Fruit fly (Drosophila melanogaster) whole organism, embryonic: ENCODE measurements around the gene CG33298.

Experiments used
- BEAF-32 ChIP-seq: fragments of 200-800 bp; sonication (Bioruptor generic); optimal IDR thresholded peaks from 3 replicates; lab custom pipeline; 2017; ENCODE audit warnings: missing biosample characterization, missing genetic modification characterization, mild to moderate bottlenecking, moderate library complexity, missing genetic modification reagents
- Bteb2 ChIP-seq: fragments of 200-800 bp; sonication (Bioruptor generic); optimal IDR thresholded peaks from 2 replicates; lab custom pipeline; 2016; ENCODE audit warnings: missing biosample characterization, missing genetic modification characterization
- CG1024 ChIP-seq: fragments of 200-800 bp; sonication (Bioruptor generic); IDR thresholded peaks from 2 replicates; pipeline ENCODE4 v1.3.6; 2022; ENCODE audit warnings: missing biosample characterization, missing genetic modification characterization
- CG1233 ChIP-seq: fragments of 200-800 bp; sonication (Bioruptor generic); optimal IDR thresholded peaks from 4 replicates; lab custom pipeline; 2018; ENCODE audit warnings: missing biosample characterization, mild to moderate bottlenecking, missing genetic modification characterization
- CG12391 ChIP-seq: fragments of 200-800 bp; sonication (Bioruptor generic); optimal IDR thresholded peaks from 3 replicates; lab custom pipeline; 2018; ENCODE audit warnings: missing biosample characterization, mild to moderate bottlenecking, missing genetic modification characterization, moderate library complexity
- CG12659 ChIP-seq: fragments of 200-800 bp; sonication (Bioruptor generic); optimal IDR thresholded peaks from 3 replicates; lab custom pipeline; 2017; ENCODE audit warnings: mild to moderate bottlenecking, missing biosample characterization, missing genetic modification reagents, missing genetic modification characterization
- CG13296 ChIP-seq: fragments of 200-800 bp; sonication (Bioruptor generic); optimal IDR thresholded peaks from 3 replicates; lab custom pipeline; 2018; ENCODE audit warnings: missing biosample characterization, mild to moderate bottlenecking, missing genetic modification characterization
- CG17186 ChIP-seq: fragments of 200-800 bp; sonication (Bioruptor generic); optimal IDR thresholded peaks from 3 replicates; lab custom pipeline; 2017; ENCODE audit warnings: missing biosample characterization, missing genetic modification reagents, missing genetic modification characterization
- CG17802 ChIP-seq: fragments of 200-800 bp; sonication (Bioruptor generic); optimal IDR thresholded peaks from 2 replicates; lab custom pipeline; 2018; ENCODE audit warnings: missing biosample characterization, mild to moderate bottlenecking, missing genetic modification characterization, moderate library complexity
- CG4360 ChIP-seq: fragments of 200-800 bp; sonication (Bioruptor generic); IDR thresholded peaks from 2 replicates; pipeline ENCODE4 v1.3.6; 2022; ENCODE audit warnings: missing biosample characterization, missing genetic modification characterization
- CG43689 ChIP-seq: fragments of 200-800 bp; sonication (Bioruptor generic); IDR thresholded peaks from 2 replicates; pipeline ENCODE4 v1.3.6; 2022; ENCODE audit warnings: missing biosample characterization, missing genetic modification characterization
- CG6654 ChIP-seq: fragments of 200-800 bp; sonication (Bioruptor generic); optimal IDR thresholded peaks from 2 replicates; lab custom pipeline; 2017; ENCODE audit warnings: missing biosample characterization, mild to moderate bottlenecking, missing genetic modification characterization
- CG6813 ChIP-seq: fragments of 200-800 bp; sonication (Bioruptor generic); optimal IDR thresholded peaks from 2 replicates; lab custom pipeline; 2017; ENCODE audit warnings: missing biosample characterization, missing genetic modification characterization, mild to moderate bottlenecking, moderate library complexity, missing genetic modification reagents
- CG7271 ChIP-seq: fragments of 200-800 bp; sonication (Bioruptor generic); optimal IDR thresholded peaks from 2 replicates; lab custom pipeline; 2018; ENCODE audit warnings: missing biosample characterization, mild to moderate bottlenecking, missing genetic modification characterization, moderate library complexity
- D19B ChIP-seq: fragments of 200-800 bp; sonication (Bioruptor generic); optimal IDR thresholded peaks from 2 replicates; lab custom pipeline; 2017; ENCODE audit warnings: missing biosample characterization, mild to moderate bottlenecking, missing genetic modification characterization
- E2f2 ChIP-seq: fragments of 200-800 bp; sonication (Bioruptor generic); IDR thresholded peaks from 2 replicates; pipeline ENCODE4 v1.3.6; 2022; ENCODE audit warnings: missing biosample characterization, missing genetic modification characterization
- Ets65A ChIP-seq: fragments of 200-800 bp; sonication (Bioruptor generic); peaks from one replicate; lab custom pipeline; 2016; ENCODE audit warnings: missing biosample characterization, missing genetic modification characterization
- Fer3 ChIP-seq: fragments of 200-800 bp; sonication (Bioruptor generic); optimal IDR thresholded peaks from 2 replicates; lab custom pipeline; 2018; ENCODE audit warnings: missing biosample characterization, mild to moderate bottlenecking, missing genetic modification characterization, moderate library complexity
- HLH3B ChIP-seq: fragments of 200-800 bp; sonication (Bioruptor generic); IDR thresholded peaks from 2 replicates; pipeline ENCODE4 v1.3.6; 2022; ENCODE audit warnings: missing biosample characterization, missing genetic modification characterization
- MESR4 ChIP-seq: fragments of 200-800 bp; sonication (Bioruptor generic); optimal IDR thresholded peaks from 2 replicates; lab custom pipeline; 2018; ENCODE audit warnings: missing biosample characterization, mild to moderate bottlenecking, missing genetic modification characterization, moderate library complexity
- Mes4 ChIP-seq: fragments of 200-800 bp; sonication (Bioruptor generic); optimal IDR thresholded peaks from 2 replicates; lab custom pipeline; 2016; ENCODE audit warnings: missing biosample characterization, missing genetic modification characterization
- Ravus ChIP-seq: fragments of 200-800 bp; sonication (Bioruptor generic); IDR thresholded peaks from 2 replicates; pipeline ENCODE4 v1.3.6; 2022; ENCODE audit warnings: missing biosample characterization, missing genetic modification characterization
- Sry-β ChIP-seq: fragments of 200-800 bp; sonication (Bioruptor generic); optimal IDR thresholded peaks from 2 replicates; lab custom pipeline; 2018; ENCODE audit warnings: missing biosample characterization, mild to moderate bottlenecking, missing genetic modification characterization, moderate library complexity
- amos ChIP-seq: fragments of 200-800 bp; sonication (Bioruptor generic); IDR thresholded peaks from 2 replicates; pipeline ENCODE4 v1.3.6; 2022; ENCODE audit warnings: missing biosample characterization, missing genetic modification characterization; ENCODE audit not compliant: partially characterized antibody
- aop ChIP-seq: fragments of 200-800 bp; sonication (Bioruptor generic); IDR thresholded peaks from 2 replicates; pipeline ENCODE4 v1.3.6; 2022; ENCODE audit warnings: missing biosample characterization, missing genetic modification characterization
- bcd ChIP-seq: fragments of 200-800 bp; sonication (Bioruptor generic); optimal IDR thresholded peaks from 2 replicates; lab custom pipeline; 2017; ENCODE audit warnings: missing biosample characterization, mild to moderate bottlenecking, missing genetic modification characterization
- bigmax ChIP-seq: fragments of 200-800 bp; sonication (Bioruptor generic); optimal IDR thresholded peaks from 2 replicates; lab custom pipeline; 2018; ENCODE audit warnings: missing biosample characterization, mild to moderate bottlenecking, missing genetic modification characterization
- br ChIP-seq: fragments of >200 bp; optimal IDR thresholded peaks from 2 replicates; lab custom pipeline; 2017
- caup ChIP-seq: fragments of 200-800 bp; sonication (Bioruptor generic); optimal IDR thresholded peaks from 3 replicates; lab custom pipeline; 2017; ENCODE audit warnings: missing biosample characterization, mild to moderate bottlenecking, missing genetic modification characterization, moderate library complexity; ENCODE audit not compliant: severe bottlenecking
- chn ChIP-seq: fragments of 200-800 bp; sonication (Bioruptor generic); optimal IDR thresholded peaks from 2 replicates; lab custom pipeline; 2016; ENCODE audit warnings: missing biosample characterization, missing genetic modification characterization
- corto ChIP-seq: fragments of 200-800 bp; sonication (Bioruptor generic); optimal IDR thresholded peaks from 2 replicates; lab custom pipeline; 2016; ENCODE audit warnings: missing biosample characterization, mild to moderate bottlenecking, missing genetic modification characterization, moderate library complexity
- crp ChIP-seq, 2 experiments: fragments of 200-800 bp; sonication (Bioruptor generic); optimal IDR thresholded peaks; 2 replicates in 1 of 2; 3 replicates in 1 of 2; lab custom pipeline; 2017; ENCODE audit warnings: missing biosample characterization in 2 of 2, missing genetic modification characterization in 2 of 2, mild to moderate bottlenecking in 1 of 2, moderate library complexity in 1 of 2
- da ChIP-seq: fragments of 200-800 bp; sonication (Bioruptor generic); optimal IDR thresholded peaks from 2 replicates; lab custom pipeline; 2016; ENCODE audit warnings: missing biosample characterization, missing genetic modification characterization
- fd64A ChIP-seq: fragments of 200-800 bp; sonication (Bioruptor generic); optimal IDR thresholded peaks from 3 replicates; lab custom pipeline; 2018; ENCODE audit warnings: missing biosample characterization, mild to moderate bottlenecking, missing genetic modification characterization
- gsb ChIP-seq: fragments of 200-800 bp; sonication (Bioruptor generic); IDR thresholded peaks from 2 replicates; pipeline ENCODE4 v1.3.6; 2022; ENCODE audit warnings: missing biosample characterization, missing genetic modification characterization
- insv ChIP-seq, 2 experiments: fragments of 200-800 bp; sonication (Bioruptor generic); optimal IDR thresholded peaks; 3 replicates each; lab custom pipeline; 2016 to 2018; ENCODE audit warnings: missing biosample characterization in 2 of 2, missing genetic modification characterization in 2 of 2
- kni ChIP-seq: fragments of 200-800 bp; sonication (Bioruptor generic); optimal IDR thresholded peaks from 3 replicates; lab custom pipeline; 2017; ENCODE audit warnings: mild to moderate bottlenecking, missing biosample characterization, missing genetic modification reagents, missing genetic modification characterization
- mam ChIP-seq: fragments of 200-800 bp; sonication (Bioruptor generic); optimal IDR thresholded peaks from 3 replicates; lab custom pipeline; 2016; ENCODE audit warnings: missing biosample characterization, missing genetic modification characterization
- nerfin-1 ChIP-seq: fragments of 200-800 bp; sonication (Bioruptor generic); optimal IDR thresholded peaks from 3 replicates; lab custom pipeline; 2019; ENCODE audit warnings: missing biosample characterization, mild to moderate bottlenecking, missing genetic modification characterization, moderate library complexity
- pan ChIP-seq, 4 experiments: fragments of >200 bp in 3 of 4; fragments of 200-800 bp in 1 of 4; sonication (Bioruptor generic) in 1 of 4; optimal IDR thresholded peaks in 3 of 4; IDR thresholded peaks in 1 of 4; 2 replicates each; pipeline versions ENCODE4 v1.3.6 to Lab custom; 2017 to 2022; ENCODE audit warnings: missing biosample characterization in 2 of 4, missing genetic modification characterization in 2 of 4, mixed read lengths in 1 of 4
- peb ChIP-seq: fragments of 200-800 bp; sonication (Bioruptor generic); IDR thresholded peaks from 2 replicates; pipeline ENCODE4 v1.3.6; 2022; ENCODE audit warnings: missing biosample characterization, missing genetic modification characterization
- ranshi ChIP-seq: fragments of 200-800 bp; sonication (Bioruptor generic); IDR thresholded peaks from 2 replicates; pipeline ENCODE4 v1.3.6; 2022; ENCODE audit warnings: missing biosample characterization, missing genetic modification characterization
- rib ChIP-seq: fragments of 200-800 bp; sonication (Bioruptor generic); IDR thresholded peaks from 2 replicates; pipeline ENCODE4 v1.3.6; 2022; ENCODE audit warnings: missing biosample characterization, missing genetic modification characterization
- so ChIP-seq: fragments of 200-800 bp; sonication (Bioruptor generic); IDR thresholded peaks from 3 replicates; pipeline ENCODE4 v1.3.6; 2022; ENCODE audit warnings: missing biosample characterization, missing genetic modification characterization
- stc ChIP-seq: fragments of 200-800 bp; sonication (Bioruptor generic); IDR thresholded peaks from 2 replicates; pipeline ENCODE4 v1.3.6; 2022; ENCODE audit warnings: missing biosample characterization, missing genetic modification characterization
- twi ChIP-seq: fragments of 200-800 bp; optimal IDR thresholded peaks from 2 replicates; lab custom pipeline; 2019; ENCODE audit warnings: missing biosample characterization, mild to moderate bottlenecking, missing genetic modification characterization, moderate library complexity
- wdn ChIP-seq: fragments of 200-800 bp; sonication (Bioruptor generic); IDR thresholded peaks from 2 replicates; pipeline ENCODE4 v1.3.6; 2022; ENCODE audit warnings: missing biosample characterization, missing genetic modification characterization
- zen ChIP-seq: fragments of 200-800 bp; sonication (Bioruptor generic); optimal IDR thresholded peaks from 3 replicates; lab custom pipeline; 2018; ENCODE audit warnings: missing biosample characterization, mild to moderate bottlenecking, missing genetic modification characterization, moderate library complexity

Gene CG33298

DNA sequence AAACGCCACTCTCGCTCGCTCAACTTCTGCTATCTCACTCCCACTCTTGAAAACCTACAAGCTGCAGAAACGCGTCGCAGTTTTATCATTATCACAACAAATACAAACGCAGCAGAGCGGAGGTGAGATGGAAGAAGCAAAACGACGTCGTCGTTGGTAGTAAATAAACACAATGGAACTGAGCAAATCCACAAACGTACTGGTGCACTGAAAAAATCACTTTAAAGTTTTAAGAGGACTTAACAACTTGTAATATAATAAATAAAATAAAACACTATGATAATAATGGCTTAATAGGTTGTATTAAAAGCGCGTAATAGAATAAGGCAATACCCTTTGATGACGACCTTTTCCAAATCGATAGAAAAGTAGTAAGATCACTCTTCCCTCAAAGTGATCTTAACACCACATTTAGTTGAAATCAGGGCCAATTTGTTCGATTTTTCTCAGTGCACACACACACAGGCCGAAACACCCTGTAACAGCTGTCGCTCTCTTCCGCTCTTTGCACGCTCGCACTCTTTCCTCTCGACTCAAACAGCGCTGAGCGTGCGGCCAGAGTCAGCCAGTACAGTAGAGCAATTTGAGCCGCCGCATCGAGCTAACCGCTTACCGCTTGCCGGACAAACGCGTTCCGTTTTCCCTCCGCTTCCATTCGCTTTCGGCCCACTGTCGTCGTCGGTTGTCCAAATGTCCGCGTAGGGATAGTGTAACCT lies 45.9 kb upstream of the CG33298 start (continued):
- TF ChIP-seq nerfin-1 (tag; lab: Kevin White, UChicago) (peak; percentile 95), Fer3 (tag; lab: Kevin White, UChicago) (peak; percentile 87), wdn (GFP tag; lab: Robert Waterston, UW) (peak; percentile 92), CG17186 (GFP tag; lab: Kevin White, UChicago) (peak; percentile 71), bigmax (GFP tag; lab: Kevin White, UChicago) (no peak), zen (tag; lab: Kevin White, UChicago) (peak; percentile 96), CG7271 (tag; lab: Kevin White, UChicago) (peak; percentile 75), so (GFP tag; lab: Robert Waterston, UW) (peak; percentile 96; the same call in 2 of the 3 replicates), fd64A (GFP tag; lab: Kevin White, UChicago) (peak; percentile 83), BEAF-32 (GFP tag; lab: Kevin White, UChicago) (peak; percentile 29), Ravus (GFP tag; lab: Robert Waterston, UW) (peak; percentile 52), mam (GFP tag; lab: Kevin White, UChicago) (peak; percentile 88), CG12391 (tag; lab: Kevin White, UChicago) (peak; percentile 97), D19B (GFP tag; lab: Kevin White, UChicago) (peak; percentile 81), CG1233 (GFP tag; lab: Kevin White, UChicago) (peak; percentile 95), twi (tag; lab: Kevin White, UChicago) (peak; percentile 95), Sry-β (peak; percentile 64), CG17802 (tag; lab: Kevin White, UChicago) (peak; percentile 62), gsb (GFP tag; lab: Robert Waterston, UW) (peak; percentile 87), bcd (peak; percentile 94), rib (GFP tag; lab: Robert Waterston, UW) (peak; percentile 85), pan (optimal IDR thresholded peaks at IDR 0.05; lab: Kevin White, UChicago) (no peak), pan (GFP tag; optimal IDR thresholded peaks at IDR 0.05 in 1 of 2, IDR thresholded peaks at IDR 0.05 in 1 of 2) (peak in 1 of 2 experiments; percentile 95), kni (GFP tag; lab: Kevin White, UChicago) (peak; percentile 94), ranshi (GFP tag; lab: Robert Waterston, UW) (peak; percentile 93), E2f2 (peak; percentile 82), Mes4 (GFP tag; lab: Kevin White, UChicago) (peak; percentile 47), Bteb2 (peak; percentile 58), HLH3B (GFP tag; lab: Robert Waterston, UW) (peak; percentile 93), Ets65A (GFP tag; lab: Kevin White, UChicago) (peak; percentile 99), CG13296 (GFP tag; lab: Kevin White, UChicago) (peak; percentile 93), CG12659 (GFP tag; lab: Kevin White, UChicago) (peak; percentile 97), CG4360 (GFP tag; lab: Robert Waterston, UW) (peak; percentile 63; the same call in 1 of the 2 replicates), br (no peak), peb (GFP tag; lab: Robert Waterston, UW) (peak; percentile 94), CG1024 (peak; percentile 69), caup (peak; percentile 93), amos (GFP tag; lab: Robert Waterston, UW) (peak; percentile 37), aop (GFP tag; lab: Robert Waterston, UW) (peak; percentile 67), stc (GFP tag; lab: Robert Waterston, UW) (peak; percentile 93), insv (GFP tag; optimal IDR thresholded peaks at IDR 0.05; lab: Kevin White, UChicago) (peak in 1 of 2 experiments; percentile 79), CG6654 (GFP tag; lab: Kevin White, UChicago) (peak; percentile 85), corto (GFP tag; lab: Kevin White, UChicago) (peak; percentile 91), MESR4 (GFP tag; lab: Kevin White, UChicago) (peak; percentile 14), da (GFP tag; lab: Kevin White, UChicago) (peak; percentile 63), CG43689 (GFP tag; lab: Robert Waterston, UW) (peak; percentile 86), crp (GFP tag; optimal IDR thresholded peaks at IDR 0.05; lab: Kevin White, UChicago) (peak in 1 of 2 experiments; percentile 70), CG6813 (GFP tag; lab: Kevin White, UChicago) (peak; percentile 92), chn (GFP tag; lab: Kevin White, UChicago) (peak; percentile 66)
